Fruit fly (Drosophila melanogaster): ENCODE results near the gene robo2.

Gene robo2

DNA sequence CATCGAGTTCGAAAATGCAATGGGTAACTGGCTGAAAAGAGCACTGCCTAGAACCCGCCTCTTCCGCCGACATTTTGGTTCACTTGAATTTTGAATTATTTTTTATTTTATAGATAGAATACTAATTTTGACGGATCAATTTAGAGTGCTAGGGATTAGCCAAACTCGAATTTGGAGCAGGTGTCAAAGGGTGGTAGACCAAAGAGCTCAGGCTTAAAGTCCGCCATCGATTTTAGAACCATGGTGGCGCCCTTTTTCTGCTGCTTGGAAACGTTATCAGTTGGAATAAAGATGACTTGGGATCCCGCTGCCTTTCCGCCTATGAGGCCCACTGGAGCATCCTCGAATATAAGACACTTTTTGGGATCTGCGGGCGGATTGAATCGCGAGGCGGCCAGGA lies 65.4 kb downstream of the robo2 start, which contains the start of gene CG31924:
CG31924 (minus strand) TSS at position 101 of the 400 bp plus-strand sequence.
- TF ChIP-seq Dad (GFP tag; optimal IDR thresholded peaks at IDR 0.05) (no peak), CG11247 (GFP tag; IDR thresholded peaks at IDR 0.05) (no peak), CG17328 (GFP tag; IDR thresholded peaks at IDR 0.05) (no peak), CG10147 (GFP tag; optimal IDR thresholded peaks at IDR 0.05) (no peak), CG9215 (GFP tag; IDR thresholded peaks at IDR 0.05) (no peak), CG8924 (tag; optimal IDR thresholded peaks at IDR 0.05) (no peak), CG15011 (GFP tag; optimal IDR thresholded peaks at IDR 0.05) (no peak), Opbp (GFP tag; IDR thresholded peaks at IDR 0.05; ENCODE audit: partially characterized antibody) (no peak), nom (GFP tag; optimal IDR thresholded peaks at IDR 0.05) (no peak), CG4854 (GFP tag; optimal IDR thresholded peaks at IDR 0.05) (no peak), Lim3 (GFP tag; IDR thresholded peaks at IDR 0.05) (no peak), CG7271 (tag; optimal IDR thresholded peaks at IDR 0.05) (no peak), org-1 (GFP tag; optimal IDR thresholded peaks at IDR 0.05) (no peak)

- no peak for TF ChIP-seq CG11456 (GFP tag; IDR thresholded peaks at IDR 0.05)
- TF ChIP-seq CG2712 (tag; optimal IDR thresholded peaks at IDR 0.05) = no peak
- TF ChIP-seq cg (GFP tag; optimal IDR thresholded peaks at IDR 0.05) = no peak
- TF ChIP-seq cad (GFP tag; optimal IDR thresholded peaks at IDR 0.05) = no peak
- no peak for TF ChIP-seq tna (GFP tag; IDR thresholded peaks at IDR 0.05; ENCODE audit: partially characterized antibody)
- TF ChIP-seq row (GFP tag; IDR thresholded peaks at IDR 0.05) = no peak
- TF ChIP-seq abd-A (tag; optimal IDR thresholded peaks at IDR 0.05) = no peak
- no peak for TF ChIP-seq CG14710 (tag; optimal IDR thresholded peaks at IDR 0.05)
- no peak for TF ChIP-seq CG10147 (GFP tag; optimal IDR thresholded peaks at IDR 0.05)
- no peak for TF ChIP-seq NC2β (GFP tag; optimal IDR thresholded peaks at IDR 0.05)
- no peak for TF ChIP-seq pzg (GFP tag; optimal IDR thresholded peaks at IDR 0.05)
- TF ChIP-seq h (optimal IDR thresholded peaks at IDR 0.05) = no peak
- TF ChIP-seq HLHmδ (GFP tag; optimal IDR thresholded peaks at IDR 0.05) = no peak
- no peak for TF ChIP-seq Sox102F (GFP tag; optimal IDR thresholded peaks at IDR 0.05)
- no peak for TF ChIP-seq Xrp1 (GFP tag; IDR thresholded peaks at IDR 0.05)
- no peak for TF ChIP-seq lilli (GFP tag; optimal IDR thresholded peaks at IDR 0.05)
- no peak for TF ChIP-seq fd3F (GFP tag; optimal IDR thresholded peaks at IDR 0.05)
- no peak for TF ChIP-seq CG6654 (GFP tag; optimal IDR thresholded peaks at IDR 0.05)
- TF ChIP-seq Sry-β (GFP tag; optimal IDR thresholded peaks at IDR 0.05) = no peak
Measured at dm6 chr2L:1354009-1354408, 66.2 kb downstream of the robo2 start, which contains the start of gene CG5561. Gene CG5561 (minus strand): TSS chr2L:1354109.

dm6 chr2L:1352768-1353167 lies 67.5 kb downstream of the robo2 start, which contains the start of gene CG5556:
Gene CG5556 (minus strand): TSS chr2L:1352868.
- TF ChIP-seq CG13775 (GFP tag; optimal IDR thresholded peaks at IDR 0.05) = no peak
- TF ChIP-seq CG12299 (tag; optimal IDR thresholded peaks at IDR 0.05) = no peak
- no peak for TF ChIP-seq NC2α (GFP tag; optimal IDR thresholded peaks at IDR 0.05)
- TF ChIP-seq NfI (GFP tag; optimal IDR thresholded peaks at IDR 0.05) = no peak
- TF ChIP-seq fd64A (GFP tag; optimal IDR thresholded peaks at IDR 0.05) = no peak
- TF ChIP-seq unpg (GFP tag; optimal IDR thresholded peaks at IDR 0.05) = no peak
- no peak for TF ChIP-seq HLH54F (GFP tag; optimal IDR thresholded peaks at IDR 0.05)
- TF ChIP-seq h (optimal IDR thresholded peaks at IDR 0.05) = no peak
- TF ChIP-seq CG16863 (GFP tag; optimal IDR thresholded peaks at IDR 0.05) = no peak
- no peak for TF ChIP-seq CG4820 (GFP tag; optimal IDR thresholded peaks at IDR 0.05)
- no peak for TF ChIP-seq CG13123 (GFP tag; optimal IDR thresholded peaks at IDR 0.05)
- no peak for TF ChIP-seq corto (GFP tag; optimal IDR thresholded peaks at IDR 0.05)
- no peak for TF ChIP-seq Doc2 (GFP tag; IDR thresholded peaks at IDR 0.05)
- no peak for TF ChIP-seq Nf-YB (GFP tag; optimal IDR thresholded peaks at IDR 0.05)
- TF ChIP-seq Pdp1 (GFP tag; optimal IDR thresholded peaks at IDR 0.05) = no peak
- TF ChIP-seq Dbx (GFP tag; IDR thresholded peaks at IDR 0.05) = no peak
- TF ChIP-seq CG18619 (GFP tag; optimal IDR thresholded peaks at IDR 0.05) = no peak
- no peak for TF ChIP-seq eyg (GFP tag; optimal IDR thresholded peaks at IDR 0.05)
- TF ChIP-seq vfl (GFP tag; optimal IDR thresholded peaks at IDR 0.05) = no peak
- TF ChIP-seq gcm (GFP tag; optimal IDR thresholded peaks at IDR 0.05) = no peak
